Fruit fly (Drosophila melanogaster): ENCODE measurements around the gene RpS5a.

dm6 chrX:17109673-17110072, 38.4 kb downstream of the RpS5a start:
- TF ChIP-seq Crg-1 (GFP tag; optimal IDR thresholded peaks at IDR 0.05) (no peak), Hr96 (GFP tag; optimal IDR thresholded peaks at IDR 0.05) (no peak), Mnt (GFP tag; optimal IDR thresholded peaks at IDR 0.05) (no peak), Clk (GFP tag; optimal IDR thresholded peaks at IDR 0.05) (no peak), CG12768 (GFP tag; optimal IDR thresholded peaks at IDR 0.05) (no peak), bab1 (GFP tag; optimal IDR thresholded peaks at IDR 0.05) (no peak), kay (GFP tag; ENCODE audit: borderline replicate concordance) (peak; percentile 63)
